Fruit fly (Drosophila melanogaster): ENCODE measurements around the gene tnc.

Gene tnc

DNA sequence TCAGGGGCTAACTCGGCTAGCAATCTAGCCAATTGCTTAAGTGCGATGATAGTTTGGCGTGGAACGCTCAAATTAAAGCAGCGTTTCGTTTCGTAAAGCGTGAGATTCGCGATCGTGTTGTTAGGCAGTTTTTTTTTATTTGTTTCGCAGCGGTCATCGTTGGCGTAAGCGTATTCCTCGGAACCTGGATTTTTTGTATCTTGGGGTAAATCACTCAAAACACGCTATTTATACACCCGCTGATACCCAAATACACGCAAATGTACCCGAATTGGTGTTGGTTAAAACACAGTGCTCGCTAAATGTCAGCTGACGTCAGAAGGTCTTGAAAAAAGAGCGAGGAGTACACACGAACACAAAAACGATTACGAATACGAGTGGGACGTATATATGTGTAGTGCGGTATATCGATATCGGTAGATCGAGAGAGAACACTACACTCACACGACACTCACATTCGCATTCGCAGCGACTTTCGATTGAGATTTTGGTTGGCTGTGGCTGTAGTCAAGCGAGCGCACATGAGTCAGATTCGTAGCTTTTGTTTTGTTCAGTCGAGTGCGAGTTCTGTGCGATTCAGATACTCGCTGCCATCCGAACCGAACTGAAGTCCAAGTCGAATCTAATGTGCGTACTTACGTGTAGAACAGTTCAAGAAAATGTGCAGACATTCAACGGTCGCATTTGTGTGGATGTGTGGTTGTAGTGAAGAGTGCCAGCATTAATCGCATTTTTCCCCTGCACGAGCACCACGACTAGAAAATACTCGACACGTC lies 65.7 kb downstream of the tnc start (continued):
- TF ChIP-seq CG11695 (GFP tag; IDR thresholded peaks at IDR 0.05) (no peak), D (optimal IDR thresholded peaks at IDR 0.05) (peak; percentile 39), D (GFP tag; optimal IDR thresholded peaks at IDR 0.05) (no peak), CG8089 (GFP tag; optimal IDR thresholded peaks at IDR 0.05) (no peak), disco-r (GFP tag; optimal IDR thresholded peaks at IDR 0.05) (no peak), cg (GFP tag; optimal IDR thresholded peaks at IDR 0.05) (peak; percentile 99), CG15601 (tag; optimal IDR thresholded peaks at IDR 0.05) (peak; percentile 24), pros (GFP tag; optimal IDR thresholded peaks at IDR 0.05) (peak; percentile 50), Ada2b (GFP tag; IDR thresholded peaks at IDR 0.05) (no peak), row (GFP tag; IDR thresholded peaks at IDR 0.05) (no peak), Aef1 (GFP tag; IDR thresholded peaks at IDR 0.05) (no peak), chinmo (GFP tag; IDR thresholded peaks at IDR 0.05; ENCODE audit: partially characterized antibody) (no peak), ssp (GFP tag; IDR thresholded peaks at IDR 0.05) (no peak), ATbp (GFP tag; optimal IDR thresholded peaks at IDR 0.05) (no peak), scrt (GFP tag; optimal IDR thresholded peaks at IDR 0.05) (no peak), CG8924 (tag; optimal IDR thresholded peaks at IDR 0.05) (peak; percentile 67), D19B (GFP tag; optimal IDR thresholded peaks at IDR 0.05) (no peak), Nf-YB (GFP tag; optimal IDR thresholded peaks at IDR 0.05) (peak; percentile 85), tx (GFP tag; optimal IDR thresholded peaks at IDR 0.05) (no peak), Doc3 (GFP tag; IDR thresholded peaks at IDR 0.05; ENCODE audit: partially characterized antibody) (no peak), CG31365 (tag; optimal IDR thresholded peaks at IDR 0.05) (peak; percentile 28), twi (tag; optimal IDR thresholded peaks at IDR 0.05) (no peak), CG10431 (GFP tag; optimal IDR thresholded peaks at IDR 0.05) (no peak), Gug (GFP tag; IDR thresholded peaks at IDR 0.05) (no peak; the same call in 3 of the 4 replicates), oc (tag; optimal IDR thresholded peaks at IDR 0.05) (no peak), cwo (GFP tag; optimal IDR thresholded peaks at IDR 0.05) (peak; percentile 49), Sry-β (GFP tag; optimal IDR thresholded peaks at IDR 0.05) (peak; percentile 40), CG17802 (tag; optimal IDR thresholded peaks at IDR 0.05) (no peak), CHES-1-like (GFP tag; optimal IDR thresholded peaks at IDR 0.05) (peak; percentile 10), klu (GFP tag; IDR thresholded peaks at IDR 0.05) (no peak), CG8765 (GFP tag; IDR thresholded peaks at IDR 0.05) (no peak), CG18599 (GFP tag; optimal IDR thresholded peaks at IDR 0.05) (no peak), trem (tag; optimal IDR thresholded peaks at IDR 0.05) (peak; percentile 48), btn (GFP tag; optimal IDR thresholded peaks at IDR 0.05) (no peak), Max (GFP tag; optimal IDR thresholded peaks at IDR 0.05) (no peak), Neu2 (GFP tag; optimal IDR thresholded peaks at IDR 0.05; ENCODE audit: borderline replicate concordance) (no peak), Lhr (GFP tag; optimal IDR thresholded peaks at IDR 0.05) (no peak), maf-S (GFP tag; optimal IDR thresholded peaks at IDR 0.05) (no peak), Fer1 (GFP tag; optimal IDR thresholded peaks at IDR 0.05) (peak; percentile 70), CG13424 (tag; optimal IDR thresholded peaks at IDR 0.05) (no peak), CG14860 (GFP tag; IDR thresholded peaks at IDR 0.05; ENCODE audit: partially characterized antibody) (no peak), CG1024 (GFP tag; IDR thresholded peaks at IDR 0.05) (no peak), CrebB (tag; optimal IDR thresholded peaks at IDR 0.05) (peak; percentile 39), pfk (GFP tag; optimal IDR thresholded peaks at IDR 0.05) (peak; percentile 94), abd-A (tag; optimal IDR thresholded peaks at IDR 0.05) (peak; percentile 80), rib (GFP tag; IDR thresholded peaks at IDR 0.05) (no peak), CG6765 (GFP tag; optimal IDR thresholded peaks at IDR 0.05) (peak; percentile 54), hkb (optimal IDR thresholded peaks at IDR 0.05) (no peak), hkb (GFP tag; IDR thresholded peaks at IDR 0.05) (no peak), chm (GFP tag; IDR thresholded peaks at IDR 0.05) (no peak)
